Worm (Caenorhabditis elegans) whole organism, young adult: Measurements from ENCODE around the gene mcm-3AP.

Experiments
- B0019.2 ChIP-seq: fragments of 200-800 bp; sonication (Bioruptor generic); conservative IDR thresholded peaks from 2 replicates; pipeline ENCODE4 v1.3.6; 2022; ENCODE audit warnings: missing genetic modification reagents, missing genetic modification characterization, missing compliant biosample characterization
- B0035.1 ChIP-seq: sonication (generic microtip); optimal IDR thresholded peaks from 2 replicates; lab custom pipeline; 2016; ENCODE audit warnings: missing genetic modification characterization, mild to moderate bottlenecking, missing compliant biosample characterization, missing genotype, missing genetic modification reagents
- C17E4.6 ChIP-seq: fragments of 200-800 bp; sonication (Bioruptor generic); IDR thresholded peaks from 2 replicates; pipeline ENCODE4 v1.3.6; 2022; ENCODE audit warnings: missing genetic modification reagents, missing genetic modification characterization, missing compliant biosample characterization
- F23B12.7 ChIP-seq: sonication (generic microtip); optimal IDR thresholded peaks from 2 replicates; lab custom pipeline; 2017; ENCODE audit warnings: missing genetic modification characterization, mild to moderate bottlenecking, missing compliant biosample characterization, antibody characterized with exemption, moderate library complexity; ENCODE audit not compliant: insufficient read depth
- F33H1.4 ChIP-seq: fragments of 200-800 bp; sonication (Bioruptor generic); IDR thresholded peaks from 2 replicates; pipeline ENCODE4 v1.3.6; 2022; ENCODE audit warnings: missing genetic modification reagents, missing genetic modification characterization, missing compliant biosample characterization
- F39B2.1 ChIP-seq: fragments of 200-800 bp; sonication (Bioruptor generic); IDR thresholded peaks from 2 replicates; pipeline ENCODE4 v1.3.6; 2022; ENCODE audit warnings: missing genetic modification reagents, missing genetic modification characterization, missing compliant biosample characterization
- F49E8.2 ChIP-seq: sonication (generic microtip); optimal IDR thresholded peaks from 3 replicates; lab custom pipeline; 2017; ENCODE audit warnings: missing genetic modification characterization, mild to moderate bottlenecking, missing compliant biosample characterization, antibody characterized with exemption, moderate library complexity; ENCODE audit not compliant: insufficient read depth
- T07F8.4 ChIP-seq: sonication (generic microtip); optimal IDR thresholded peaks from 2 replicates; lab custom pipeline; 2016; ENCODE audit warnings: mild to moderate bottlenecking, missing genetic modification characterization, moderate library complexity, missing compliant biosample characterization
- Y95B8A.8 ChIP-seq: fragments of 200-800 bp; sonication (Bioruptor generic); IDR thresholded peaks from 2 replicates; pipeline ENCODE4 v1.3.6; 2022; ENCODE audit warnings: missing genetic modification reagents, missing genetic modification characterization, missing compliant biosample characterization
- akir-1 ChIP-seq: fragments of 200-800 bp; sonication (Bioruptor generic); optimal IDR thresholded peaks from 2 replicates; lab custom pipeline; 2018; ENCODE audit warnings: mild to moderate bottlenecking, missing genetic modification characterization, moderate library complexity, missing compliant biosample characterization
- ama-1 ChIP-seq, 3 experiments: fragments of 150-350 bp in 1 of 3; sonication (generic microtip) in 2 of 3; optimal IDR thresholded peaks; 2 replicates each; lab custom pipeline; 2014 to 2018; ENCODE audit warnings: missing biosample characterization in 2 of 3, missing genetic modification characterization in 2 of 3, missing genetic modification reagents in 2 of 3
- athp-1 ChIP-seq: sonication (generic microtip); optimal IDR thresholded peaks from 2 replicates; lab custom pipeline; 2017; ENCODE audit warnings: mild to moderate bottlenecking, missing genetic modification characterization, missing compliant biosample characterization
- attf-3 ChIP-seq: fragments of 200-800 bp; sonication (Bioruptor generic); conservative IDR thresholded peaks from 2 replicates; pipeline ENCODE4 v1.3.6; 2022; ENCODE audit warnings: missing genetic modification reagents, missing genetic modification characterization, missing compliant biosample characterization
- attf-5 ChIP-seq: fragments of 200-800 bp; sonication (Bioruptor generic); optimal IDR thresholded peaks from 2 replicates; lab custom pipeline; 2018; ENCODE audit warnings: mild to moderate bottlenecking, missing genetic modification characterization, missing compliant biosample characterization
- attf-6 ChIP-seq: fragments of 200-800 bp; sonication (Bioruptor generic); IDR thresholded peaks from 2 replicates; pipeline ENCODE4 v1.3.6; 2022; ENCODE audit warnings: missing genetic modification reagents, missing genetic modification characterization, missing compliant biosample characterization
- ceh-40 ChIP-seq: fragments of 200-800 bp; sonication (Bioruptor generic); IDR thresholded peaks from 2 replicates; pipeline ENCODE4 v1.3.6; 2022; ENCODE audit warnings: missing genetic modification characterization, missing compliant biosample characterization
- ceh-79 ChIP-seq: sonication (generic microtip); optimal IDR thresholded peaks from 2 replicates; lab custom pipeline; 2017; ENCODE audit warnings: mild to moderate bottlenecking, missing genetic modification characterization, missing compliant biosample characterization
- die-1 ChIP-seq: sonication (generic microtip); optimal IDR thresholded peaks from 2 replicates; lab custom pipeline; 2016; ENCODE audit warnings: missing genotype, mild to moderate bottlenecking, missing genetic modification characterization, missing compliant biosample characterization
- dox-1 ChIP-seq: fragments of 200-800 bp; sonication (Bioruptor generic); IDR thresholded peaks from 2 replicates; pipeline ENCODE4 v1.3.6; 2022; ENCODE audit warnings: missing genetic modification reagents, missing genetic modification characterization, missing compliant biosample characterization
- dpl-1 ChIP-seq: fragments of 150-350 bp; optimal IDR thresholded peaks from 2 replicates; lab custom pipeline; 2014; ENCODE audit warnings: missing biosample characterization, missing genetic modification reagents, missing genetic modification characterization
- egl-18 ChIP-seq: fragments of 200-800 bp; sonication (Bioruptor generic); IDR thresholded peaks from 2 replicates; pipeline ENCODE4 v1.3.6; 2022; ENCODE audit warnings: missing genetic modification reagents, missing genetic modification characterization, missing compliant biosample characterization
- egl-44 ChIP-seq: fragments of 200-800 bp; sonication (Bioruptor generic); IDR thresholded peaks from 2 replicates; pipeline ENCODE4 v1.3.6; 2022; ENCODE audit warnings: missing genetic modification reagents, missing genetic modification characterization, missing compliant biosample characterization
- ekl-4 ChIP-seq: fragments of 200-800 bp; sonication (Bioruptor generic); IDR thresholded peaks from 2 replicates; pipeline ENCODE4 v1.3.6; 2022; ENCODE audit warnings: missing genetic modification reagents, missing genetic modification characterization, missing compliant biosample characterization
- ets-4 ChIP-seq: fragments of 200-800 bp; sonication (Bioruptor generic); optimal IDR thresholded peaks from 2 replicates; lab custom pipeline; 2018; ENCODE audit warnings: mild to moderate bottlenecking, missing genetic modification characterization, missing compliant biosample characterization
- hrde-1 ChIP-seq: sonication (generic microtip); optimal IDR thresholded peaks from 2 replicates; lab custom pipeline; 2016; ENCODE audit warnings: missing genetic modification characterization, mild to moderate bottlenecking, missing compliant biosample characterization, moderate library complexity, missing genotype, missing genetic modification reagents, borderline replicate concordance
- hsf-1 ChIP-seq: fragments of 200-800 bp; sonication (Bioruptor generic); IDR thresholded peaks from 2 replicates; pipeline ENCODE4 v1.3.6; 2022; ENCODE audit warnings: missing genetic modification reagents, missing genetic modification characterization, missing compliant biosample characterization
- lin-54 ChIP-seq: fragments of 200-800 bp; sonication (Bioruptor generic); optimal IDR thresholded peaks from 2 replicates; lab custom pipeline; 2018; ENCODE audit warnings: mild to moderate bottlenecking, missing genetic modification characterization, missing compliant biosample characterization
- lir-1 ChIP-seq: fragments of 200-800 bp; sonication (Bioruptor generic); conservative IDR thresholded peaks from 2 replicates; pipeline ENCODE4 v1.3.6; 2022; ENCODE audit warnings: missing genetic modification reagents, missing genetic modification characterization, missing compliant biosample characterization
- lsl-1 ChIP-seq: fragments of 200-800 bp; sonication (Bioruptor generic); optimal IDR thresholded peaks from 2 replicates; lab custom pipeline; 2018; ENCODE audit warnings: mild to moderate bottlenecking, missing genetic modification characterization, moderate library complexity, missing compliant biosample characterization
- madf-10 ChIP-seq: sonication (generic microtip); optimal IDR thresholded peaks from 2 replicates; lab custom pipeline; 2016; ENCODE audit warnings: mild to moderate bottlenecking, missing genetic modification characterization, missing compliant biosample characterization
- madf-3 ChIP-seq: fragments of 200-800 bp; sonication (Bioruptor generic); IDR thresholded peaks from 2 replicates; pipeline ENCODE4 v1.3.6; 2022; ENCODE audit warnings: missing genetic modification reagents, missing genetic modification characterization, missing compliant biosample characterization
- madf-6 ChIP-seq: fragments of 200-800 bp; sonication (Bioruptor generic); IDR thresholded peaks from 2 replicates; pipeline ENCODE4 v1.3.6; 2022; ENCODE audit warnings: missing genetic modification reagents, missing genetic modification characterization, missing compliant biosample characterization
- madf-8 ChIP-seq: fragments of 200-800 bp; sonication (Bioruptor generic); conservative IDR thresholded peaks from 2 replicates; pipeline ENCODE4 v1.3.6; 2022; ENCODE audit warnings: missing genetic modification reagents, missing genetic modification characterization, missing compliant biosample characterization
- mel-28 ChIP-seq: sonication (generic microtip); optimal IDR thresholded peaks from 2 replicates; lab custom pipeline; 2016; ENCODE audit warnings: borderline replicate concordance, mild to moderate bottlenecking, missing genetic modification characterization, missing compliant biosample characterization
- nfya-1 ChIP-seq: sonication (generic microtip); optimal IDR thresholded peaks from 2 replicates; lab custom pipeline; 2017; ENCODE audit warnings: antibody characterized with exemption, missing compliant biosample characterization, missing genetic modification characterization, borderline replicate concordance; ENCODE audit not compliant: insufficient read depth
- nhr-27 ChIP-seq: fragments of 200-800 bp; sonication (Bioruptor generic); optimal IDR thresholded peaks from 2 replicates; lab custom pipeline; 2018; ENCODE audit warnings: mild to moderate bottlenecking, missing genetic modification characterization, moderate library complexity, missing compliant biosample characterization
- nhr-80 ChIP-seq: sonication (generic microtip); optimal IDR thresholded peaks from 2 replicates; lab custom pipeline; 2016; ENCODE audit warnings: missing genetic modification characterization, missing compliant biosample characterization
- snpc-1.3 ChIP-seq: sonication (generic microtip); optimal IDR thresholded peaks from 2 replicates; lab custom pipeline; 2017; ENCODE audit warnings: missing genetic modification characterization, mild to moderate bottlenecking, missing compliant biosample characterization, antibody characterized with exemption, moderate library complexity, missing genotype, missing genetic modification reagents; ENCODE audit not compliant: insufficient read depth
- snpc-4 ChIP-seq, 5 experiments: fragments of 150-350 bp in 1 of 5; sonication (generic microtip) in 4 of 5; optimal IDR thresholded peaks; 2 replicates each; lab custom pipeline; 2014 to 2018; ENCODE audit warnings: missing genetic modification characterization in 5 of 5, missing biosample characterization in 3 of 5, antibody characterized with exemption in 2 of 5, mild to moderate bottlenecking in 2 of 5, missing compliant biosample characterization in 2 of 5, missing genotype in 2 of 5, moderate library complexity in 2 of 5, missing genetic modification reagents in 1 of 5
- tbp1 ChIP-seq: fragments of 200-800 bp; sonication (Bioruptor generic); optimal IDR thresholded peaks from 2 replicates; lab custom pipeline; 2018; ENCODE audit warnings: mild to moderate bottlenecking, missing genetic modification characterization, missing compliant biosample characterization
- xnd-1 ChIP-seq: sonication (generic microtip); optimal IDR thresholded peaks from 2 replicates; lab custom pipeline; 2016; ENCODE audit warnings: missing genotype, missing genetic modification reagents, missing genetic modification characterization, missing compliant biosample characterization
- zfh-2 ChIP-seq: fragments of 200-800 bp; sonication (Bioruptor generic); conservative IDR thresholded peaks from 2 replicates; pipeline ENCODE4 v1.3.6; 2022; ENCODE audit warnings: missing genetic modification reagents, missing genetic modification characterization, missing compliant biosample characterization
- ztf-18 ChIP-seq: sonication (generic microtip); optimal IDR thresholded peaks from 2 replicates; lab custom pipeline; 2016; ENCODE audit warnings: missing genotype, mild to moderate bottlenecking, missing genetic modification characterization, missing compliant biosample characterization
- ztf-3 ChIP-seq: fragments of 200-800 bp; sonication (Bioruptor generic); optimal IDR thresholded peaks from 2 replicates; lab custom pipeline; 2018; ENCODE audit warnings: mild to moderate bottlenecking, missing genetic modification characterization, missing compliant biosample characterization

The mcm-3AP gene

DNA sequence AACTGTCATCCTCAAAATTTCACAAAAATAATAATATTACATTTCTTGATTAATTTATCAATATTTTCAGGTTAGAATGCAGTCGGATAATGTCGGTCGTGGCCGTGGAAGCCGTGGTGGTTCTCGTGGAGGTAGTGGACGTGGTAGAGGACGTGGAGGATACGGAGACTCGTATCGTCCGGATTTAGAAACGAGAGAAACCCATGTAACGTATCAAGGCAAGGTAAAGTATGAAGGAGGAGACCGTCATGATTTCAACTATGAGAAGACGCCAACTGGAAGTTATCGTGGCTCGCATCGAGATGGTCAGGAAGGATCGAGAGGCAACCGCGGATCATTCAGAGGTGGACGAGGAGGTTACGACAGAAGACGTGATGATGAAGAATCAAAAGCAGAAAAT, 9.0 kb downstream of the mcm-3AP start, which contains the start of gene frpr-10:
Gene frpr-10, plus strand, starts transcription at position 301 of the 400 bp plus-strand sequence.
- TF ChIP-seq Y95B8A.8, result no peak
- TF ChIP-seq zfh-2 (GFP tag; lab: Robert Waterston, UW), result 0 out of 2 replicates have a peak, but pooled peaks have one; percentile 20

DNA sequence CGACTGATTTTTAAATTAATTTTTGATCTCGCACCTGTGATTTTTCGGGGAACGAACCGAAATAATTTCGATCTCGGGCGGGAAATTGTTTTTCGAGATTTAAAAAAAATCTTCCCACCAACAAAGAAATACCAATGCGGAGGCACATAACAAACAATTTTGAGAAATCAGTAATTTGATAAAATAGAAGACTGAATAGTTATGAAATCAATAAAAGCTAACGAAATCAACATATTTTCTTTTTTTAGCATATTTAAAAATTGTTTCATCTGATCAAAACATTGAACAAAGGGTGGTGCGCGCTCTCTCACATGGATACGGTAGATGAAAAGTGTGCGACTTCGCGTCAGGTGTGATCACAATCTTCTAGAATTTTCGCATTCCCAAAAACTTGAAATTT, 9.6 kb downstream of the mcm-3AP start:
- TF ChIP-seq hsf-1 (GFP tag; lab: Robert Waterston, UW) (peak; percentile 97), madf-6 (peak; percentile 89), madf-8 (GFP tag; lab: Robert Waterston, UW) (peak; percentile 76), lir-1 (GFP tag; lab: Robert Waterston, UW) (no peak), lsl-1 (GFP tag; lab: Kevin White, UChicago) (peak; percentile 92), ets-4 (no peak), snpc-1.3 (tag; lab: Kevin White, UChicago) (peak; percentile 83), ceh-40 (GFP tag; lab: Robert Waterston, UW) (no peak), akir-1 (no peak), F39B2.1 (GFP tag; lab: Robert Waterston, UW) (no peak), nhr-80 (no peak), T07F8.4 (tag; lab: Kevin White, UChicago) (no peak), ceh-79 (tag; lab: Kevin White, UChicago) (no peak), madf-10 (tag; lab: Kevin White, UChicago) (no peak), egl-18 (no peak), dpl-1 (peak; percentile 37), attf-3 (GFP tag; lab: Robert Waterston, UW) (no peak; the same call in 1 of the 2 replicates), tbp1 (peak; percentile 43), die-1 (tag; lab: Kevin White, UChicago) (no peak), ekl-4 (GFP tag; lab: Robert Waterston, UW) (0 out of 2 replicates have a peak, but pooled peaks have one; percentile 13), F49E8.2 (peak; percentile 81), Y95B8A.8 (peak; percentile 44; the same call in 1 of the 2 replicates), C17E4.6 (GFP tag; lab: Robert Waterston, UW) (0 out of 2 replicates have a peak, but pooled peaks have one; percentile 11), egl-44 (GFP tag; lab: Robert Waterston, UW) (no peak), F33H1.4 (GFP tag; lab: Robert Waterston, UW) (peak; percentile 66), athp-1 (tag; lab: Kevin White, UChicago) (no peak), F23B12.7 (tag; lab: Kevin White, UChicago) (no peak), ama-1 (optimal IDR thresholded peaks at IDR 0.05; lab: Kevin White, UChicago) (no peak), ama-1 (GFP tag; optimal IDR thresholded peaks at IDR 0.05; lab: Kevin White, UChicago) (no peak), hrde-1 (tag; lab: Kevin White, UChicago) (peak; percentile 32), attf-6 (GFP tag; lab: Robert Waterston, UW) (no peak), ztf-18 (tag; lab: Kevin White, UChicago) (no peak), lin-54 (peak; percentile 52), mel-28 (tag; lab: Kevin White, UChicago) (no peak), attf-5 (GFP tag; lab: Kevin White, UChicago) (no peak), snpc-4 (GFP tag; optimal IDR thresholded peaks at IDR 0.05; lab: Kevin White, UChicago) (peak; percentile 4), snpc-4 (tag; optimal IDR thresholded peaks at IDR 0.05; lab: Kevin White, UChicago) (peak in 2 of 4 experiments; percentile 44 to 49), B0019.2 (GFP tag; lab: Robert Waterston, UW) (peak; percentile 73), nfya-1 (tag; lab: Kevin White, UChicago) (no peak), ztf-3 (no peak), madf-3 (GFP tag; lab: Robert Waterston, UW) (peak; percentile 53; the same call in 1 of the 2 replicates), B0035.1 (tag; lab: Kevin White, UChicago) (no peak), xnd-1 (peak; percentile 71), nhr-27 (tag; lab: Kevin White, UChicago) (no peak), dox-1 (GFP tag; lab: Robert Waterston, UW) (peak; percentile 54)
